Worm (Caenorhabditis elegans) whole organism, L3 larva: ENCODE results near the gene gly-20.

ENCODE experiments used
- R02D3.7 ChIP-seq: fragments of 150-350 bp; optimal IDR thresholded peaks from 2 replicates; lab custom pipeline; 2014; ENCODE audit warnings: missing biosample characterization, missing genetic modification characterization
- eor-1 ChIP-seq, 2 experiments: fragments of 150-350 bp; optimal IDR thresholded peaks; 2 replicates each; lab custom pipeline; 2014 to 2018; ENCODE audit warnings: missing biosample characterization in 2 of 2, missing genetic modification characterization in 2 of 2
- fkh-10 ChIP-seq: sonication (generic microtip); optimal IDR thresholded peaks from 2 replicates; lab custom pipeline; 2017; ENCODE audit warnings: missing biosample characterization, missing genetic modification reagents, missing genetic modification characterization
- fkh-2 ChIP-seq: fragments of 150-350 bp; optimal IDR thresholded peaks from 2 replicates; lab custom pipeline; 2014; ENCODE audit warnings: missing biosample characterization, missing genetic modification reagents, missing genetic modification characterization
- fos-1 ChIP-seq: fragments of 150-350 bp; optimal IDR thresholded peaks from 2 replicates; lab custom pipeline; 2014; ENCODE audit warnings: missing biosample characterization, missing genetic modification characterization
- nhr-12 ChIP-seq: fragments of 150-350 bp; optimal IDR thresholded peaks from 2 replicates; lab custom pipeline; 2014; ENCODE audit warnings: missing biosample characterization, missing genetic modification characterization
- nhr-237 ChIP-seq: fragments of 150-350 bp; optimal IDR thresholded peaks from 2 replicates; lab custom pipeline; 2014; ENCODE audit warnings: missing biosample characterization, missing genetic modification characterization
- nhr-77 ChIP-seq: fragments of 150-350 bp; optimal IDR thresholded peaks from 2 replicates; lab custom pipeline; 2014; ENCODE audit warnings: missing biosample characterization, missing genetic modification characterization
- pha-4 ChIP-seq: fragments of 150-350 bp; optimal IDR thresholded peaks from 2 replicates; lab custom pipeline; 2014; ENCODE audit warnings: missing biosample characterization, missing genetic modification reagents, missing genetic modification characterization
- pqm-1 ChIP-seq: fragments of 150-350 bp; optimal IDR thresholded peaks from 2 replicates; lab custom pipeline; 2017; ENCODE audit warnings: missing biosample characterization, missing genetic modification characterization, inconsistent platforms
- snpc-4 ChIP-seq: fragments of 150-350 bp; optimal IDR thresholded peaks from 2 replicates; lab custom pipeline; 2014; ENCODE audit warnings: missing biosample characterization, missing genetic modification characterization
- tbx-2 ChIP-seq: sonication (generic microtip); optimal IDR thresholded peaks from 2 replicates; lab custom pipeline; 2016; ENCODE audit warnings: mild to moderate bottlenecking, missing genetic modification characterization, missing compliant biosample characterization
- ztf-11 ChIP-seq: fragments of 150-350 bp; optimal IDR thresholded peaks from 2 replicates; lab custom pipeline; 2014; ENCODE audit warnings: missing biosample characterization, missing genetic modification characterization

DNA sequence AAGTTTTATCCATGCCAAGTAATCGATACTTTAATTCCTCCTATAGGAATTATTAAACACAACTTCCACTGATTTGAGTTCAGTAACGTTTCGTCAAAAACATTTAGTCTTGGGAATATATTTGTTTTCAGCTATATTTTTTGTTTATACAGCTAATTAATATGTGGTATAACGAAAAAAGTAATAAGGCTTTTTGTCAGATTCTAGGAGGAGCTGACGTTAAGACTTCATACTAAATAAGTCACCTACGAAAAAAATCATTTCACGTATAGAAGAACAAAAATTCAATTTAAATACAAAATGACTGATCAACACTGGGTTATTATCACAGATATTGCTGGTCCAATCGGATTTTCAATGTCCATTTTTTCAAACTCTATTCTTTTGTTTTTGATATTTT, 13.6 kb upstream of the gly-20 start, which contains the start of gene str-115:
- TF ChIP-seq nhr-237 (tag; lab: Kevin White, UChicago) (no peak), fkh-10 (GFP tag; lab: Kevin White, UChicago) (no peak), R02D3.7 (tag; lab: Kevin White, UChicago) (no peak), fos-1 (no peak), nhr-12 (tag; lab: Kevin White, UChicago) (no peak), pqm-1 (no peak), pha-4 (tag; lab: Kevin White, UChicago) (no peak), fkh-2 (tag; lab: Kevin White, UChicago) (no peak), snpc-4 (tag; lab: Kevin White, UChicago) (no peak), tbx-2 (tag; lab: Kevin White, UChicago) (no peak), eor-1 (tag; optimal IDR thresholded peaks at IDR 0.05; lab: Kevin White, UChicago) (no peak), ztf-11 (tag; lab: Kevin White, UChicago) (no peak), nhr-77 (tag; lab: Kevin White, UChicago) (no peak)
